Worm (Caenorhabditis elegans): ENCODE results near the gene lhfp-4.

lhfp-4 gene

DNA sequence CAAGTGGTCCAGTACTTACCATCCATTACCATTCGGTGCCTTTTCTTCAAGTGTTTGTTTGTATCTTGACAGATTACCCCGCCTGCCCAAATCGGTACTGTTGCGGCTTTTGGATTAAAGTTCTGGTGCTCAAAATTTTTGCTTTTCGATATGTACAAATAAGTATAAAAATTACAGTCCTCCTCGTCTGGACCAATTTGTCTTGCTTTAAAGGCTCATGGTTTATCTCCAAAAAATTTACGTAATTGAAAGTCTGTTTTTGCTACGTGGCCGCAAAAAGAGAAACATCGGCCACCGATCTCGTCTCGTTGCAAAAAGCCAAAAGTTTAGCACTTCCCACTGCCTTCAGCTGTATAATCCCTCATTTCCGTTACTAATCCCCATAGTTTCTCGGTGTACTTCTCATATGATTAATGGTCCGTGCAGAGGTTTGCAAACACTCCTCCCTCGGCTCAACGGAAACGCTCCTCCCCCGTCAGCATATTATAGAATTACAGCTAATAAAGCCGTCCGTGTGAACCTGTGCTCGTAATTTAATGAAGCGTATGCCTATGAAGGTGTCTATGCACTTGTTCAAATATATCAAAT is 8.0 kb upstream of the lhfp-4 start:
- no peak for TF ChIP-seq ahr-1 (tag; optimal IDR thresholded peaks at IDR 0.05)
- peak; percentile 8 for TF ChIP-seq unc-42 (tag; optimal IDR thresholded peaks at IDR 0.05)

DNA sequence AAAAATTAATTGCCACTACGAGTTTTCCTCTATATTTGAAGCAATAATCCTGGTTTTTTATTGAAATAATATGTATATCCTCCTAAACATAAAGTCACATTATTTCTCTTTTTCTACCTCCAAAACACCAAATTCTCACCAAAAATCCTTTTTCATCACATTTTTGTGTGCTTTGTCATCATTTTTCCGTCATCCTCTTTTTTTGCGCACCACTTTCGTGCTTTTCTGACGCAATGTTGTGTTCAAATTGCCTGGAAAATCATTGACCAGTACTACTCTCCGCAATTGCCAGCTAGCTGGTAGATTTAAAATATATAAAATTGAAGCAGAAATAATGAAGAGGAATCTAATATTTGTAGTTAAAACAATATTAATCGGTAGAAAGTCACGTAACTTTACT is 7.3 kb upstream of the lhfp-4 start:
- TF ChIP-seq pha-2 (tag; optimal IDR thresholded peaks at IDR 0.05): no peak

DNA sequence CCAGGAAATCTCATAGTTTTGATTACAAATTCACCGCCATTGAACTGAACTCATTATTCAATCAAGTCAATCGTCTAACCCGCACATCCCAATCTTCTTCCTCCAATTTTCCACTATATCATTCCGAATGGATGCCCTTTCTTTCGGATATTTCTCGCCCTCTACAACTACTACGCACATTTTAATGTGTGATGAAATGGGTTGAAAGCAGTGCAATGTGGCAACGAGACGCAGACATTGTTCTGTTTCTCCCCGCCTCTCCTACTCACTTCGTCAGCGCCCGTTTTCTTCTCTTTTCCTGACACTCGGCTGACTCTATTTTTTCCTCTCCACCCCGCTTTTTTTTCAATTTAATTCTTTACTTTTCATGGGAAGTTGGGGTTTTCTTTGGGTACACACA is 6.8 kb upstream of the lhfp-4 start:
- TF ChIP-seq elt-4 (tag; optimal IDR thresholded peaks at IDR 0.05) (no peak), F13H6.1 (tag; optimal IDR thresholded peaks at IDR 0.05) (peak; percentile 31), ceh-9 (tag; optimal IDR thresholded peaks at IDR 0.05) (no peak), pros-1 (tag; optimal IDR thresholded peaks at IDR 0.05) (no peak), K09A11.1 (tag; optimal IDR thresholded peaks at IDR 0.05; ENCODE audit: insufficient read depth) (peak; percentile 5), pqm-1 (tag; optimal IDR thresholded peaks at IDR 0.05) (no peak), ttx-3 (tag; optimal IDR thresholded peaks at IDR 0.05) (no peak), mec-3 (tag; optimal IDR thresholded peaks at IDR 0.05; ENCODE audit: borderline replicate concordance) (no peak), ahr-1 (tag; optimal IDR thresholded peaks at IDR 0.05) (no peak), ceh-24 (tag; optimal IDR thresholded peaks at IDR 0.05) (no peak), fkh-6 (tag; optimal IDR thresholded peaks at IDR 0.05) (peak; percentile 74), fkh-10 (GFP tag; optimal IDR thresholded peaks at IDR 0.05) (no peak), C08G9.2 (tag; optimal IDR thresholded peaks at IDR 0.05) (no peak), ceh-22 (tag; optimal IDR thresholded peaks at IDR 0.05) (no peak), ceh-14 (tag; optimal IDR thresholded peaks at IDR 0.05) (peak; percentile 48), unc-3 (GFP tag; conservative IDR thresholded peaks at IDR 0.05) (no peak), unc-3 (tag; optimal IDR thresholded peaks at IDR 0.05) (no peak), ceh-30 (tag; optimal IDR thresholded peaks at IDR 0.05) (no peak), tbx-2 (tag; optimal IDR thresholded peaks at IDR 0.05) (peak; percentile 69), hlh-8 (tag; optimal IDR thresholded peaks at IDR 0.05) (no peak), nhr-11 (tag; optimal IDR thresholded peaks at IDR 0.05) (no peak), ceh-31 (tag; optimal IDR thresholded peaks at IDR 0.05) (peak; percentile 53), nfya-1 (tag; optimal IDR thresholded peaks at IDR 0.05) (peak; percentile 53), syd-9 (tag; optimal IDR thresholded peaks at IDR 0.05) (peak; percentile 36), rnt-1 (tag; optimal IDR thresholded peaks at IDR 0.05) (peak; percentile 65), ceh-19 (GFP tag; optimal IDR thresholded peaks at IDR 0.05) (no peak), lin-11 (tag; optimal IDR thresholded peaks at IDR 0.05) (no peak), dmd-4 (tag; optimal IDR thresholded peaks at IDR 0.05; ENCODE audit: borderline replicate concordance) (no peak), K02D7.2 (tag; optimal IDR thresholded peaks at IDR 0.05) (no peak), pax-1 (tag; optimal IDR thresholded peaks at IDR 0.05) (no peak), dve-1 (tag; optimal IDR thresholded peaks at IDR 0.05) (no peak), hlh-6 (tag; optimal IDR thresholded peaks at IDR 0.05) (no peak), ceh-18 (tag; optimal IDR thresholded peaks at IDR 0.05) (peak; percentile 44), unc-42 (tag; optimal IDR thresholded peaks at IDR 0.05) (peak; percentile 93), unc-55 (GFP tag; optimal IDR thresholded peaks at IDR 0.05) (peak; percentile 84), ref-2 (tag; optimal IDR thresholded peaks at IDR 0.05) (no peak), Y22D7AL.16 (tag; optimal IDR thresholded peaks at IDR 0.05) (no peak)

DNA sequence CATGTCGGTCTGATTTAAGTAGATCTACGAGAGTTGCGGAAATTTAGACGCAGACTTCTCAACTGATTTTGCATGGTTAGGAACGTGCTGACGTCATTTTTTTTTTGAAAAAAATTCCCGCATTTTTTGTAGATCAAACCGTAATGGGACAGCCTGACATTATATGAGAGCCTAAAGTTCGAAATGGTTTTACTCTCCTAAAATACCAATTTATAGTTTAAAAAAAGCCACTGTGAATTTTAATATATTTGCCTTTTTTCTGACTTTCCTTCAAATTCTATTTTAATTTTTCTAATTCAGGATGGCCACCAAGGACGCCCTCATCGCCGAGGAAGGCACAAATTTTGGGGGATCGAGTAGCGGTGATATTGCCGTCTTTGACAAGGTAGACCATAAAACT is 6.3 kb upstream of the lhfp-4 start, which contains the start of gene atgp-1:
atgp-1 (plus strand) TSS at position 301 of the 400 bp plus-strand sequence.
- TF ChIP-seq C38D4.7 (GFP tag; optimal IDR thresholded peaks at IDR 0.05) (no peak), pat-9 (tag; optimal IDR thresholded peaks at IDR 0.05) (no peak), nhr-11 (tag; optimal IDR thresholded peaks at IDR 0.05) (no peak), eyg-1 (tag; optimal IDR thresholded peaks at IDR 0.05) (no peak), dve-1 (tag; optimal IDR thresholded peaks at IDR 0.05) (no peak), elt-2 (tag; optimal IDR thresholded peaks at IDR 0.05) (no peak), mec-3 (tag; optimal IDR thresholded peaks at IDR 0.05; ENCODE audit: borderline replicate concordance) (no peak), npax-4 (tag; optimal IDR thresholded peaks at IDR 0.05) (no peak), ceh-31 (tag; optimal IDR thresholded peaks at IDR 0.05) (no peak), pqm-1 (tag; optimal IDR thresholded peaks at IDR 0.05) (no peak), zip-5 (tag; optimal IDR thresholded peaks at IDR 0.05) (no peak), odd-2 (tag; optimal IDR thresholded peaks at IDR 0.05) (no peak), gmeb-2 (tag; optimal IDR thresholded peaks at IDR 0.05) (no peak), hlh-6 (tag; optimal IDR thresholded peaks at IDR 0.05) (no peak), unc-86 (tag; optimal IDR thresholded peaks at IDR 0.05) (no peak), Y22D7AL.16 (tag; optimal IDR thresholded peaks at IDR 0.05) (no peak), T23F11.4 (GFP tag; optimal IDR thresholded peaks at IDR 0.05) (no peak), nhr-232 (tag; optimal IDR thresholded peaks at IDR 0.05) (no peak)

Measured in whole organism, late embryonic.